Worm (Caenorhabditis elegans) whole organism, L4/young adult: Measurements from ENCODE around the gene C37C3.11.

Experiments
- dao-5 ChIP-seq: sonication (generic microtip); optimal IDR thresholded peaks from 2 replicates; lab custom pipeline; 2016; ENCODE audit warnings: missing genotype, missing genetic modification characterization, moderate library complexity, missing compliant biosample characterization
- him-1 ChIP-seq: sonication (generic microtip); optimal IDR thresholded peaks from 2 replicates; lab custom pipeline; 2016; ENCODE audit warnings: missing genotype, missing genetic modification reagents, missing genetic modification characterization, missing compliant biosample characterization

DNA sequence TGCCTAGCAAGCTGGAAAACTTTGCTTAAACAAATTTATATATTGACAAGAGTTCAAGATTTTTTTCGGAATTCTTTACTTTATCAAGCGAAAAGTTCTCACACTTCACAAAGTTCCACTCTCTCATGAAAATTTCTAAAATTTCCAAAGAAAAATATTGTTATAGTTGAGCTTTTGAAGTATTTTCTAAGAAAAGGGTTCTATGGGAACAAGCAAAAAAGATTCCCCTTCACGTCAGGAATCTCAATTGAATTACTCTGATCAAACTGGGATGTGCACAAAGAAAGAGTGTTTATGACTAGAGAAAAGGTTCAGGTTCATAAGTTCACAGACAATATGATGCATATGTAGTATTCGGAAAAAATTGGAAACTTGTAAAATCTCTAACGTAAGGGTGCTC is 39.8 kb upstream of the C37C3.11 start:
- TF ChIP-seq dao-5 (tag; lab: Kevin White, UChicago) (no peak), him-1 (tag; lab: Kevin White, UChicago) (no peak)
